Worm (Caenorhabditis elegans) whole organism, L4/young adult: ENCODE measurements around the gene nhr-171.

ENCODE experiments used
- W03F9.2 ChIP-seq: fragments of 150-350 bp; optimal IDR thresholded peaks from 2 replicates; lab custom pipeline; 2014; ENCODE audit warnings: missing biosample characterization, missing genetic modification characterization
- dao-5 ChIP-seq: sonication (generic microtip); optimal IDR thresholded peaks from 2 replicates; lab custom pipeline; 2016; ENCODE audit warnings: missing genotype, missing genetic modification characterization, moderate library complexity, missing compliant biosample characterization
- him-1 ChIP-seq: sonication (generic microtip); optimal IDR thresholded peaks from 2 replicates; lab custom pipeline; 2016; ENCODE audit warnings: missing genotype, missing genetic modification reagents, missing genetic modification characterization, missing compliant biosample characterization

nhr-171 gene

DNA sequence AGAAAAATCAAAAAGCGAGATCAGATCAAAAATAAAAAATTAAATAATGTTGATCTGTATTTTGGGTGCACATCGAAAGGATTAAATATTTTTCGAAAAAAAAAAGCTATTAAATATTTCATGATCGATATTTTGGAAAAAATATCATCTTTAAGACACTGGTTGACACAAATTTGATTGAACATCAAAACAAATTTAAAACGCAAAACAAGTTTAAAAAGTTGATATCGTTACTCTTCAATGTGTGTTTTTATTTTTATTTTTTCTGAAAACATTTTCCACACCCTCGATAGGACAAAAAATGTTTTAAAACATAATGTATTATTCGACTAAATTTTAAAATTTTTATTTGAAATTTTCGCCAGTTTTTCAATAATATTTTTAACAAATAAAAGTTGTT, 26.5 kb downstream of the nhr-171 start, which contains the start of gene C54F6.12:
Gene C54F6.12, minus strand, starts transcription at position 101 of the 400 bp plus-strand sequence.
- TF ChIP-seq dao-5 (tag; lab: Kevin White, UChicago) (no peak), W03F9.2 (tag; lab: Kevin White, UChicago) (no peak), him-1 (tag; lab: Kevin White, UChicago) (no peak)

- TF ChIP-seq dao-5 (tag; lab: Kevin White, UChicago): no peak
- TF ChIP-seq W03F9.2 (tag; lab: Kevin White, UChicago): no peak
- TF ChIP-seq him-1 (tag; lab: Kevin White, UChicago): no peak
Measured at ce11 chrV:7539015-7539414, 27.4 kb downstream of the nhr-171 start, which contains the start of gene srh-268. Gene srh-268, plus strand, starts transcription at chrV:7539315.

DNA sequence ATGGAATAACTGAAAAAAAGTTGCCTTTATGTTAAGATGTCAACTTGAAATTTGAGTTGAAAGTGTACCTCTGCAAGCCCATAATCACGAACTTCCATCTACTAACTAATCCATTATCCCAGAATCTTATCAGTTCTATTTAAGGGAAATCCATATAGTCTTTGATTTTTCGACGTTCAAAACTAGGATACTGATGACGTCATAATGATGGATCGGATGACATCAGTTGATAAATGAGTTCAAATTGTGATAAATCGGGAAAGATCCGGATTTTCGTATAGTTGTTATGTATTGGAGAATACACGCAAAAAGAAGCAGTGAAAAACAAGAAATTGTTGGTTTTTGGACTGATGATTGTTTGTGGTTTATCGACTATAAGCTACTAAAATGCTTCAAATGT, 32.2 kb downstream of the nhr-171 start:
- no peak for TF ChIP-seq W03F9.2 (tag; lab: Kevin White, UChicago)
- TF ChIP-seq dao-5 (tag; lab: Kevin White, UChicago): no peak
- TF ChIP-seq him-1 (tag; lab: Kevin White, UChicago): no peak

DNA sequence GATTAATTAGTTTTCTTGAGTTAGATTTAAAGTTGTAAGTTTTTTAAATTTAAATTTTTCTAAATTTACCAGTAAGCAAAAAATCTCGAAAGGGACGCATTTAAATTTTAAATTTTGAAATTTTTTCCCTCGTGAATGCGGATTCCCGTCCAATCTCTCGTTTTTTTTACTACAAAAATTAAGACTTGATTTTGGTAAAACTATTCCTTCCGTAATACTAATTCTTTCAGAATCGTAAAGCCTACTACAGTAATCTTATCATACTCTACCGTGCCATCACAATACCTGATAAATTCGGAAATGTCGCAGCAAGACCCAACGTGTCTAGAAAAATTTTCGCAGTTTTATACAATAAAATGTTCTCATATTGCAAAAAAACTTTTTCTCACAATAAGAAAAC, 33.6 kb downstream of the nhr-171 start, which contains the start of the genes C54F6.19 and nhx-3:
Gene C54F6.19, plus strand, starts transcription at position 301 of the 400 bp plus-strand sequence.
Gene nhx-3, minus strand, starts transcription at position 337 of the 400 bp plus-strand sequence.
- no peak for TF ChIP-seq dao-5 (tag; lab: Kevin White, UChicago)
- no peak for TF ChIP-seq W03F9.2 (tag; lab: Kevin White, UChicago)
- no peak for TF ChIP-seq him-1 (tag; lab: Kevin White, UChicago)

- TF ChIP-seq W03F9.2 (tag; lab: Kevin White, UChicago): no peak
- no peak for TF ChIP-seq him-1 (tag; lab: Kevin White, UChicago)
- no peak for TF ChIP-seq dao-5 (tag; lab: Kevin White, UChicago)
Measured at ce11 chrV:7547479-7547878, 35.9 kb downstream of the nhr-171 start, which contains the start of gene ftn-1. Gene ftn-1, minus strand, starts transcription at chrV:7547579.

ce11 chrV:7548017-7548416, 36.5 kb downstream of the nhr-171 start:
- TF ChIP-seq W03F9.2 (tag; lab: Kevin White, UChicago): no peak
- TF ChIP-seq him-1 (tag; lab: Kevin White, UChicago): no peak

DNA sequence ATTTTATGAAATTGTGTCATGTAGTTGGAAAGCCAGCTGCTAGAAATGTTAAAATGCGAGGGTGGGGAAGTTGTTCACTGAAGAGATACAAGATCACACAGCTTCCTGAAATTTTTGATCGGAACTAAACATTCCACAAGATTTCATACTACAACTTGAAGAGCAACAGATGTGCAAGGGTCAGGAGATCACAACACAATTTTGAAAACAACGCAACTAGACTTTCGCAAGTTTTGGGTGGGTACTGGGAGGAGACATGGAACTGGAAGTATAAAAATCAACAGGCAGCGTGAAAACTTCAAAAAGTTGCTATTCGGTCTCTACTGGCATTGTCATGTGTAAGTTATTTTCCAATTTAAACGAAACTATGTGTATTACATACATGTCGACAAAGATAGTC, 40.3 kb downstream of the nhr-171 start, which contains the start of gene F19F10.3:
Gene F19F10.3, plus strand, starts transcription at position 301 of the 400 bp plus-strand sequence.
- TF ChIP-seq W03F9.2 (tag; lab: Kevin White, UChicago) (no peak), him-1 (tag; lab: Kevin White, UChicago) (no peak), dao-5 (tag; lab: Kevin White, UChicago) (no peak)

DNA sequence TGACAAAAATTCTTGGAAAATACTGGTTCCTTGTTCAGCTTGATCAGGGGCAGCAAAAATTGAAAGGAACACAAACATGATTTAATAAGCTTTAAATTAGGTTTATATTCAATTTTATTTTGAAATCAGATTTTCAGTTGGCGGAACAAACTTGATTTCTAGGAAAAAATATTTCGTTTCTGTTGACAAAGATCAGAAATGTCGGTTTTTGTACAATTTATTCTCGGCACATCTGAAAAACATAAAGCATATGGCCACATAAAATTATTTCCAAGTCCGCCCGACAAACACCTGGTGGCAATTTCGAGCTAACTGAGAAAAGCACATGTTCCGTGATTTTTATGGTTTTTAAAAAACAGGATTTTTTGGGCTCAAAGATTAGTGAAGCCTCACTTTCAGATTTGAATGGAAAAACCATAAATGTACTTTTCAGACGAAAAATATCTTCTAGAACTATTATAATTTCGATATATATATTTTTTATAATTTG, 42.4 kb downstream of the nhr-171 start, which contains the start of gene ttr-10:
Gene ttr-10, minus strand, starts transcription at position 51 of the 490 bp plus-strand sequence.
- TF ChIP-seq him-1 (tag; lab: Kevin White, UChicago) (no peak), W03F9.2 (tag; lab: Kevin White, UChicago) (no peak), dao-5 (tag; lab: Kevin White, UChicago) (no peak)

ce11 chrV:7555875-7556274, 44.3 kb downstream of the nhr-171 start:
- TF ChIP-seq W03F9.2 (tag; lab: Kevin White, UChicago) (no peak), him-1 (tag; lab: Kevin White, UChicago) (no peak), dao-5 (tag; lab: Kevin White, UChicago) (no peak)

DNA sequence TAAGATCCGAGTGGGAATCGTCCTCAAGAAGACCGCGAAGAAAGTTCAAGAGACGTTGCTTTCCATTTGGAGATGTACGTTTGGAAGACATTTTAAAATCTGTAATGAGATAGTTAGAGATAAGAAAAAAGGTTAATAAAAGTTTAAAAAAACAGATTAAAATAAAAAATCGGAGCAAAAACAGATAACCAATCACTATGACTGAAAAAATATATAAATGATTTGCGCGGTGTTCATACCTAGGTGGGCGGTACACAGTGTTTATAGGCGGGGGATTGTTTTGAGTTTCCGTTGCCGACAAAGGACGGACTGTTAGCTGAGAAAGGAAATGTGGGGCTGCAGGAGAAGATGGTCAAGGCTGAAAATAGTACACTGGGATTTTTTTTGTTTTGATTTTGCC, 47.1 kb downstream of the nhr-171 start, which contains the start of gene ets-7:
Gene ets-7, minus strand, starts transcription at position 101 of the 400 bp plus-strand sequence.
- TF ChIP-seq him-1 (tag; lab: Kevin White, UChicago) (no peak), dao-5 (tag; lab: Kevin White, UChicago) (no peak), W03F9.2 (tag; lab: Kevin White, UChicago) (no peak)

DNA sequence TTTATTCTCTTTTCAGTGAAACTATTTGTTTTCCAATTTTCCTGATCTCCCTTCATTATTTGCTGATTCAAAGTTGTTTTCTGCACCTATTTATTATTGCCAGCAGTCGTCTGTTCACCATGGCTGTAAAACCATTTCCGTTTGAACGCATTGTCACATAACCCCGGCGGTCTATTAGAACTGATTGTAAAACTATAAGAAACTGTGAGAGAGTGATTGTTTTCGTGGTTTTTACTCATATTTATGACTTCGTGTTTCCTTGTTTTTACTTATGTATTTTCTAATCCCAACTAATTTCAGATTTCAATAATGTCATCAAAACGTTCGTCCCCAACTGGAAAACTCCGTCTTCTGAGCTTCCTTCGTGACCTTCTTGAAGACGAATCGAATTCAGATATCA, 51.4 kb downstream of the nhr-171 start, which contains the start of gene F19F10.1:
Gene F19F10.1, plus strand, starts transcription at position 301 of the 400 bp plus-strand sequence.
- no peak for TF ChIP-seq dao-5 (tag; lab: Kevin White, UChicago)
- no peak for TF ChIP-seq W03F9.2 (tag; lab: Kevin White, UChicago)
- no peak for TF ChIP-seq him-1 (tag; lab: Kevin White, UChicago)
